Worm (Caenorhabditis elegans) whole organism, L2 larva: ENCODE measurements around the gene F55G1.15.

ENCODE experiments used
- R02D3.7 ChIP-seq: fragments of 150-350 bp; optimal IDR thresholded peaks from 2 replicates; lab custom pipeline; 2014; ENCODE audit warnings: missing biosample characterization, missing genetic modification characterization
- ama-1 ChIP-seq: fragments of 150-350 bp; optimal IDR thresholded peaks from 2 replicates; lab custom pipeline; 2018; ENCODE audit warnings: inconsistent platforms
- fos-1 ChIP-seq: fragments of 150-350 bp; optimal IDR thresholded peaks from 2 replicates; lab custom pipeline; 2014; ENCODE audit warnings: missing biosample characterization, missing genetic modification characterization
- lin-13 ChIP-seq: fragments of 150-350 bp; optimal IDR thresholded peaks from 2 replicates; lab custom pipeline; 2014; ENCODE audit warnings: missing biosample characterization, missing genetic modification reagents, missing genetic modification characterization
- lin-39 ChIP-seq: fragments of 150-350 bp; optimal IDR thresholded peaks from 2 replicates; lab custom pipeline; 2014; ENCODE audit warnings: missing biosample characterization, missing genetic modification reagents, missing genetic modification characterization
- lsy-2 ChIP-seq, 2 experiments: fragments of 150-350 bp in 1 of 2; sonication (generic microtip) in 1 of 2; optimal IDR thresholded peaks; 2 replicates each; lab custom pipeline; 2014 to 2017; ENCODE audit warnings: missing biosample characterization in 2 of 2, missing genetic modification characterization in 2 of 2
- mdl-1 ChIP-seq, 2 experiments: fragments of 150-350 bp in 1 of 2; sonication (generic microtip) in 1 of 2; optimal IDR thresholded peaks; 2 replicates each; lab custom pipeline; 2017; ENCODE audit warnings: missing biosample characterization in 2 of 2, missing genetic modification characterization in 2 of 2
- unc-55 ChIP-seq: fragments of 150-350 bp; sonication (generic microtip); optimal IDR thresholded peaks from 3 replicates; lab custom pipeline; 2014; ENCODE audit warnings: missing biosample characterization, missing genetic modification reagents, missing genetic modification characterization
- ztf-11 ChIP-seq: sonication (generic microtip); optimal IDR thresholded peaks from 2 replicates; lab custom pipeline; 2017; ENCODE audit warnings: missing biosample characterization, missing genetic modification characterization

ce11 chrIV:7460225-7460624 lies 41.0 kb downstream of the F55G1.15 start, which contains the start of gene F13B6.2:
- TF ChIP-seq fos-1, result peak; percentile 34
- TF ChIP-seq mdl-1 (tag; optimal IDR thresholded peaks at IDR 0.05; lab: Kevin White, UChicago), result no peak
- no peak for TF ChIP-seq lin-13 (GFP tag; lab: Kevin White, UChicago)
- no peak for TF ChIP-seq unc-55 (GFP tag; lab: Kevin White, UChicago)
- TF ChIP-seq R02D3.7 (tag; lab: Kevin White, UChicago), result no peak
- TF ChIP-seq ztf-11 (tag; lab: Kevin White, UChicago), result no peak
- TF ChIP-seq lin-39 (tag; lab: Kevin White, UChicago), result no peak
- TF ChIP-seq lsy-2 (tag; optimal IDR thresholded peaks at IDR 0.05; lab: Kevin White, UChicago), result no peak
- TF ChIP-seq ama-1 (lab: Kevin White, UChicago), result no peak
